Fruit fly (Drosophila melanogaster): ENCODE data around the gene CG14042.

The CG14042 gene

DNA sequence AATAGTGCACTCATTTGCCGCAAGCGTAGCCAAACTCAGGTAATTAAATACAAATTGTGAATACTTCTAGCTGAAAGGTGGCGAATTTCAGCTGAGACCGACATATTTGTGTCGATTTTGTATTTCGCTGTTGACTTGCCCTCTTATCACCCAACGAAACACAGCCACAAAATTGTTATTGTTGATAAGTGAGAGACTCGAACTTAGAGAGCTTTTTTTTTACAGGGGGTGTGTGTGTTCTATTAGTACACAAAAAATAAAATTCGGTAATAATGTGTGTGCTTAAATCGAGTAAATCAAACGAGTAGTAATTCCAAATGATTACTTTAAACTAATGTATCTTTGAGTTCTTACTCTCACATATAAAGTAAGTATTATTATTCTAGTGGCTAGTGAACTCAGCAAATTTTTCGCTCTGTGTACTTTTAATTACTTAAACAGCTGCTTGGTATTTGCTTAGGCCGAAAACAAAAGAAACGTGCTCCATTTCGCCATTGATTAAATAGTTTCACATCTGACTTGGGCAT, 23.5 kb downstream of the CG14042 start (continued):
- TF ChIP-seq nau (GFP tag; optimal IDR thresholded peaks at IDR 0.05) (peak; percentile 81), Max (GFP tag; optimal IDR thresholded peaks at IDR 0.05) (peak; percentile 25), zen (tag; optimal IDR thresholded peaks at IDR 0.05) (no peak), chinmo (GFP tag; IDR thresholded peaks at IDR 0.05; ENCODE audit: partially characterized antibody) (no peak), twi (tag; optimal IDR thresholded peaks at IDR 0.05) (no peak), CG14050 (GFP tag; IDR thresholded peaks at IDR 0.05) (0 out of 3 replicates have a peak, but pooled peaks have one; percentile 27), CG10654 (GFP tag; optimal IDR thresholded peaks at IDR 0.05) (peak; percentile 46), CG17328 (GFP tag; IDR thresholded peaks at IDR 0.05) (peak; percentile 74), CG11723 (GFP tag; optimal IDR thresholded peaks at IDR 0.05) (no peak), dmrt11E (tag; optimal IDR thresholded peaks at IDR 0.05) (no peak), CG11456 (GFP tag; IDR thresholded peaks at IDR 0.05) (peak; percentile 69; the same call in 1 of the 3 replicates), CG1529 (GFP tag; optimal IDR thresholded peaks at IDR 0.05) (peak; percentile 4), CG4820 (GFP tag; optimal IDR thresholded peaks at IDR 0.05) (peak; percentile 15), tgo (GFP tag; IDR thresholded peaks at IDR 0.05) (peak; percentile 69; the same call in 2 of the 3 replicates), CG12659 (GFP tag; optimal IDR thresholded peaks at IDR 0.05) (peak; percentile 57), CG5245 (GFP tag; optimal IDR thresholded peaks at IDR 0.05) (peak; percentile 44), fd102C (GFP tag; optimal IDR thresholded peaks at IDR 0.05) (no peak), Dref (GFP tag; IDR thresholded peaks at IDR 0.05) (no peak), wdn (GFP tag; IDR thresholded peaks at IDR 0.05) (no peak), dpn (GFP tag; optimal IDR thresholded peaks at IDR 0.05) (peak; percentile 55 to 75), Dip3 (GFP tag; optimal IDR thresholded peaks at IDR 0.05) (peak; percentile 77), CG10209 (GFP tag; optimal IDR thresholded peaks at IDR 0.05) (peak; percentile 66), CG17612 (GFP tag; IDR thresholded peaks at IDR 0.05) (no peak), CG6254 (GFP tag; optimal IDR thresholded peaks at IDR 0.05) (peak; percentile 59), Rx (GFP tag; IDR thresholded peaks at IDR 0.05) (peak; percentile 58), PHDP (tag; optimal IDR thresholded peaks at IDR 0.05) (peak; percentile 73), CG13123 (GFP tag; optimal IDR thresholded peaks at IDR 0.05) (peak; percentile 43), CG4404 (GFP tag; IDR thresholded peaks at IDR 0.05) (no peak), Ets65A (GFP tag) (peak; percentile 88), nom (GFP tag; optimal IDR thresholded peaks at IDR 0.05) (no peak), Gsc (GFP tag; IDR thresholded peaks at IDR 0.05) (no peak), sr (GFP tag; IDR thresholded peaks at IDR 0.05) (no peak; the same call in 2 of the 3 replicates), klu (GFP tag; IDR thresholded peaks at IDR 0.05) (peak; percentile 54), onecut (GFP tag; IDR thresholded peaks at IDR 0.05) (peak; percentile 41; the same call in 1 of the 2 replicates), slou (GFP tag; optimal IDR thresholded peaks at IDR 0.05) (peak; percentile 43), Ssrp (tag; optimal IDR thresholded peaks at IDR 0.05) (peak; percentile 21), nerfin-2 (GFP tag; IDR thresholded peaks at IDR 0.05; ENCODE audit: partially characterized antibody) (no peak), Dad (GFP tag; optimal IDR thresholded peaks at IDR 0.05) (no peak), lov (optimal IDR thresholded peaks at IDR 0.05) (no peak), lov (GFP tag; IDR thresholded peaks at IDR 0.05) (0 out of 3 replicates have a peak, but pooled peaks have one; percentile 20), jing (GFP tag; optimal IDR thresholded peaks at IDR 0.05) (peak; percentile 31), CG30020 (tag; optimal IDR thresholded peaks at IDR 0.05) (no peak), D19B (GFP tag; optimal IDR thresholded peaks at IDR 0.05) (peak; percentile 22), pzg (GFP tag; optimal IDR thresholded peaks at IDR 0.05) (no peak), CG8290 (GFP tag; optimal IDR thresholded peaks at IDR 0.05) (peak; percentile 17), CG8290 (tag; optimal IDR thresholded peaks at IDR 0.05) (peak in 1 of 2 experiments; percentile 49), Hr3 (GFP tag; optimal IDR thresholded peaks at IDR 0.05) (peak; percentile 44), Ravus (GFP tag; IDR thresholded peaks at IDR 0.05) (peak; percentile 18), Mes4 (GFP tag; optimal IDR thresholded peaks at IDR 0.05) (no peak), tio (GFP tag; optimal IDR thresholded peaks at IDR 0.05) (peak; percentile 46), CG10147 (GFP tag; optimal IDR thresholded peaks at IDR 0.05) (peak; percentile 15)
